Fruit fly (Drosophila melanogaster): ENCODE data around the gene bowl.

dm6 chr2L:3803466-3804143 is 32.1 kb downstream of the bowl start, which contains the start of gene Reph:
- TF ChIP-seq topi (GFP tag; optimal IDR thresholded peaks at IDR 0.05) (peak; percentile 10), Sox14 (GFP tag; optimal IDR thresholded peaks at IDR 0.05) (peak; percentile 77), eg (GFP tag; IDR thresholded peaks at IDR 0.05) (0 out of 3 replicates have a peak, but pooled peaks have one; percentile 28), Hr38 (GFP tag; optimal IDR thresholded peaks at IDR 0.05) (no peak), lz (GFP tag; optimal IDR thresholded peaks at IDR 0.05) (no peak), vri (GFP tag; optimal IDR thresholded peaks at IDR 0.05) (no peak), CG32006 (GFP tag; optimal IDR thresholded peaks at IDR 0.05) (no peak), CG15336 (GFP tag; IDR thresholded peaks at IDR 0.05) (peak; percentile 18; the same call in 1 of the 2 replicates), Sox102F (GFP tag; optimal IDR thresholded peaks at IDR 0.05) (peak; percentile 24)
